Worm (Caenorhabditis elegans) whole organism, L1 larva: ENCODE data around the gene rho-1.

ENCODE experiments used
- C16A3.4 ChIP-seq: fragments of 150-350 bp; optimal IDR thresholded peaks from 2 replicates; lab custom pipeline; 2014; ENCODE audit warnings: missing biosample characterization, missing genetic modification characterization
- C34B4.2 ChIP-seq: sonication (generic microtip); optimal IDR thresholded peaks from 2 replicates; lab custom pipeline; 2017; ENCODE audit warnings: mild to moderate bottlenecking, missing genetic modification characterization, missing compliant biosample characterization
- F16B12.6 ChIP-seq: fragments of 150-350 bp; optimal IDR thresholded peaks from 2 replicates; lab custom pipeline; 2014; ENCODE audit warnings: missing biosample characterization, missing genetic modification characterization
- alr-1 ChIP-seq: fragments of 200-800 bp; sonication (Bioruptor generic); optimal IDR thresholded peaks from 2 replicates; lab custom pipeline; 2018; ENCODE audit warnings: borderline replicate concordance, mild to moderate bottlenecking, missing genetic modification characterization, missing compliant biosample characterization
- ceh-63 ChIP-seq: fragments of 200-800 bp; sonication (Bioruptor generic); optimal IDR thresholded peaks from 2 replicates; lab custom pipeline; 2018; ENCODE audit warnings: mild to moderate bottlenecking, missing genetic modification characterization, missing compliant biosample characterization
- ceh-8 ChIP-seq: fragments of 200-800 bp; sonication (Bioruptor generic); optimal IDR thresholded peaks from 2 replicates; lab custom pipeline; 2018; ENCODE audit warnings: mild to moderate bottlenecking, missing genetic modification characterization, moderate library complexity, missing compliant biosample characterization
- ceh-82 ChIP-seq, 3 experiments: fragments of 150-350 bp in 1 of 3; sonication (generic microtip) in 2 of 3; optimal IDR thresholded peaks; 2 replicates each; lab custom pipeline; 2014 to 2017; ENCODE audit warnings: missing biosample characterization in 3 of 3, missing genetic modification characterization in 3 of 3
- efl-1 ChIP-seq, 4 experiments: fragments of 150-350 bp; optimal IDR thresholded peaks in 3 of 4; peaks in 1 of 4; 1 replicate in 1 of 4; 2 replicates in 3 of 4; lab custom pipeline; 2014; ENCODE audit warnings: missing biosample characterization in 2 of 4, missing genetic modification characterization in 2 of 4, missing genetic modification reagents in 2 of 4
- egl-13 ChIP-seq: sonication (generic microtip); optimal IDR thresholded peaks from 2 replicates; lab custom pipeline; 2016; ENCODE audit warnings: missing genotype, missing genetic modification reagents, missing genetic modification characterization, missing compliant biosample characterization
- elt-2 ChIP-seq: sonication (generic microtip); optimal IDR thresholded peaks from 2 replicates; lab custom pipeline; 2016; ENCODE audit warnings: missing genetic modification characterization, mild to moderate bottlenecking, inconsistent platforms, missing compliant biosample characterization, missing genetic modification reagents
- elt-3 ChIP-seq, 6 experiments: fragments of 150-350 bp in 1 of 6; sonication (generic microtip); optimal IDR thresholded peaks; 2 replicates each; lab custom pipeline; 2017 to 2018; ENCODE audit warnings: missing biosample characterization in 6 of 6, missing genetic modification characterization in 6 of 6, inconsistent platforms in 1 of 6
- fkh-10 ChIP-seq: sonication (generic microtip); optimal IDR thresholded peaks from 2 replicates; lab custom pipeline; 2017; ENCODE audit warnings: missing biosample characterization, missing genetic modification reagents, missing genetic modification characterization
- fkh-8 ChIP-seq: sonication (generic microtip); optimal IDR thresholded peaks from 2 replicates; lab custom pipeline; 2016; ENCODE audit warnings: mild to moderate bottlenecking, missing genetic modification characterization, missing compliant biosample characterization
- hlh-4 ChIP-seq: sonication (generic microtip); optimal IDR thresholded peaks from 2 replicates; lab custom pipeline; 2016; ENCODE audit warnings: mild to moderate bottlenecking, missing genetic modification characterization, missing compliant biosample characterization
- irx-1 ChIP-seq: sonication (generic microtip); optimal IDR thresholded peaks from 2 replicates; lab custom pipeline; 2016; ENCODE audit warnings: missing genetic modification characterization, missing compliant biosample characterization
- jun-1 ChIP-seq: fragments of 150-350 bp; optimal IDR thresholded peaks from 2 replicates; lab custom pipeline; 2014; ENCODE audit warnings: missing biosample characterization, missing genetic modification reagents, missing genetic modification characterization
- lin-13 ChIP-seq: fragments of 150-350 bp; optimal IDR thresholded peaks from 2 replicates; lab custom pipeline; 2014; ENCODE audit warnings: missing biosample characterization, missing genetic modification reagents, missing genetic modification characterization
- lin-14 ChIP-seq: fragments of 200-800 bp; sonication (Bioruptor generic); optimal IDR thresholded peaks from 2 replicates; lab custom pipeline; 2018; ENCODE audit warnings: mild to moderate bottlenecking, missing genetic modification characterization, moderate library complexity, missing compliant biosample characterization
- lin-15B ChIP-seq: fragments of 150-350 bp; sonication (generic microtip); optimal IDR thresholded peaks from 3 replicates; lab custom pipeline; 2014; ENCODE audit warnings: missing biosample characterization, missing genetic modification characterization
- lin-35 ChIP-seq, 2 experiments: fragments of 150-350 bp; optimal IDR thresholded peaks; 2 replicates each; lab custom pipeline; 2014; ENCODE audit warnings: missing biosample characterization in 2 of 2, missing genetic modification characterization in 2 of 2, missing genetic modification reagents in 2 of 2
- lsy-2 ChIP-seq, 2 experiments: fragments of 150-350 bp; optimal IDR thresholded peaks; 2 replicates each; lab custom pipeline; 2014; ENCODE audit warnings: missing biosample characterization in 2 of 2, missing genetic modification characterization in 2 of 2
- mab-9 ChIP-seq: fragments of 200-800 bp; sonication (Bioruptor generic); IDR thresholded peaks from 2 replicates; pipeline ENCODE4 v1.3.6; 2022; ENCODE audit warnings: missing genetic modification reagents, missing genetic modification characterization, missing compliant biosample characterization
- mep-1 ChIP-seq: fragments of 150-350 bp; optimal IDR thresholded peaks from 2 replicates; lab custom pipeline; 2014; ENCODE audit warnings: missing biosample characterization, missing genetic modification characterization
- nhr-11 ChIP-seq: fragments of 150-350 bp; optimal IDR thresholded peaks from 2 replicates; lab custom pipeline; 2014; ENCODE audit warnings: missing biosample characterization, missing genetic modification characterization
- nhr-19 ChIP-seq: fragments of 200-800 bp; sonication (Bioruptor generic); conservative IDR thresholded peaks from 2 replicates; pipeline ENCODE4 v1.3.6; 2022; ENCODE audit warnings: missing genetic modification characterization, missing compliant biosample characterization
- nhr-20 ChIP-seq: sonication (generic microtip); optimal IDR thresholded peaks from 2 replicates; lab custom pipeline; 2016; ENCODE audit warnings: mild to moderate bottlenecking, missing genetic modification characterization, missing compliant biosample characterization
- nhr-84 ChIP-seq: sonication (generic microtip); optimal IDR thresholded peaks from 2 replicates; lab custom pipeline; 2017; ENCODE audit warnings: missing biosample characterization, missing genetic modification characterization
- nhr-85 ChIP-seq: sonication (generic microtip); peaks from one replicate; lab custom pipeline; 2016; ENCODE audit warnings: missing genetic modification characterization, inconsistent platforms, missing compliant biosample characterization
- pax-3 ChIP-seq: fragments of 200-800 bp; sonication (Bioruptor generic); optimal IDR thresholded peaks from 2 replicates; lab custom pipeline; 2018; ENCODE audit warnings: mild to moderate bottlenecking, missing genetic modification characterization, moderate library complexity, missing compliant biosample characterization
- snu-23 ChIP-seq: sonication (generic microtip); optimal IDR thresholded peaks from 2 replicates; lab custom pipeline; 2016; ENCODE audit warnings: missing genetic modification characterization, missing compliant biosample characterization
- sox-4 ChIP-seq: sonication (generic microtip); optimal IDR thresholded peaks from 2 replicates; lab custom pipeline; 2016; ENCODE audit warnings: missing genetic modification characterization, missing compliant biosample characterization
- swsn-7 ChIP-seq: sonication (generic microtip); optimal IDR thresholded peaks from 2 replicates; lab custom pipeline; 2016; ENCODE audit warnings: missing genetic modification characterization, missing compliant biosample characterization
- unc-62 ChIP-seq: fragments of 150-350 bp; optimal IDR thresholded peaks from 2 replicates; lab custom pipeline; 2014; ENCODE audit warnings: missing biosample characterization, missing genetic modification reagents, missing genetic modification characterization
- unc-86 ChIP-seq: sonication (generic microtip); optimal IDR thresholded peaks from 2 replicates; lab custom pipeline; 2016; ENCODE audit warnings: missing genetic modification characterization, missing compliant biosample characterization
- xbp-1 ChIP-seq: sonication (generic microtip); optimal IDR thresholded peaks from 2 replicates; lab custom pipeline; 2016; ENCODE audit warnings: missing genetic modification characterization, missing compliant biosample characterization

Gene rho-1

ce11 chrIV:16488921-16489320 lies at the start of gene rho-1:
rho-1 (minus strand) TSS chrIV:16489021.
- TF ChIP-seq fkh-10 = no peak
- no peak for TF ChIP-seq lin-35 (GFP tag; optimal IDR thresholded peaks at IDR 0.05; lab: Kevin White, UChicago)
- no peak for TF ChIP-seq C16A3.4 (tag; lab: Kevin White, UChicago)
- TF ChIP-seq hlh-4 = no peak
- no peak for TF ChIP-seq unc-86 (tag; lab: Kevin White, UChicago)
- no peak for TF ChIP-seq C34B4.2 (tag; lab: Kevin White, UChicago)
- no peak for TF ChIP-seq efl-1 (optimal IDR thresholded peaks at IDR 0.05; lab: Kevin White, UChicago)
- TF ChIP-seq efl-1 (GFP tag; optimal IDR thresholded peaks at IDR 0.05 in 1 of 2; lab: Kevin White, UChicago) = no peak

DNA sequence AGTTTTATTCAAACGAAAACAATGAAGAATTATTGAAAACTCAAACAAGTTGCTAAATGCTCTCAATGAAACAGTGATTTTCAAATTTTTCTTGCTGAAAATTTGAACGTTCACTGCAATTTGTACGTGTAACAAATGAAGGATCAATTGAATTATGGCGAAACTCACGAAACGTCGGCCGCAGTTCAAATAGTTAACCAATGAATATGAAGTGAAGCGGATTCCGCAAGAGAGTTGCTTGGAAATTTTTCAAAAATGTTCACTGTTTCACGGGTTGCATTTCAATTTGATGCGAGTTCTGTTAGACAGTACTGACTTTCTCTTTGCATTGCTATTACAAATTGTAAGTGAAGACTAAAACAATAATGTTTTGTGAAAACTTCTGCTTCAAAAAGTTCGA lies 46.1 kb upstream of the rho-1 start:
- TF ChIP-seq egl-13 (tag; lab: Kevin White, UChicago) (no peak), irx-1 (tag; lab: Kevin White, UChicago) (no peak)

DNA sequence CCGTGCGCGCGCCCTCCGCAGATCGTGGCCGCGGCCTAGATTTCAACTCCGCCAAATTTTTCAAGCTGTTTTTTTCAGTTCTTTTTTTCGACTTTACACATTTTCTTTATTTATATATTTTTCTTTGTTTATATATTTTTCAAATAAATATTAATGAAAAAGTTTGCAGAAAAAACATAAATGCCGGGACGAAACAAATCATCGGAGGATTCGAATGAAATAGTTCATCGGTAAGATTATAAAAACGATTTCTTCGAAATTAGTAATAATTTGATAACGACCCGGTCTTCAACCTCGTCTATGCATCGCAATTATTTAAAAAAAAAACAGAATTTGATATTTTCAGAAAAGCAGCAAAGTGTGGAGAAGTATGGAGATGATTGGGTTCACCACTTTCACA lies 44.5 kb upstream of the rho-1 start, which contains the start of gene Y51H4A.6:
TSS of gene Y51H4A.6 (plus strand) at position 301 of the 400 bp plus-strand sequence.
- TF ChIP-seq nhr-20 (tag; lab: Kevin White, UChicago) (no peak), C34B4.2 (tag; lab: Kevin White, UChicago) (no peak), ceh-8 (no peak), lin-13 (GFP tag; lab: Kevin White, UChicago) (no peak), swsn-7 (tag; lab: Kevin White, UChicago) (no peak), mep-1 (tag; lab: Kevin White, UChicago) (no peak), nhr-19 (no peak), mab-9 (GFP tag; lab: Robert Waterston, UW) (no peak), egl-13 (tag; lab: Kevin White, UChicago) (no peak), sox-4 (tag; lab: Kevin White, UChicago) (no peak), nhr-11 (no peak), lin-15B (no peak)

- TF ChIP-seq ceh-63 (GFP tag; lab: Kevin White, UChicago) (no peak), lin-14 (GFP tag; lab: Kevin White, UChicago) (no peak), snu-23 (GFP tag; lab: Kevin White, UChicago) (no peak), fkh-10 (no peak), ceh-82 (tag; optimal IDR thresholded peaks at IDR 0.05; lab: Kevin White, UChicago) (no peak), lsy-2 (tag; optimal IDR thresholded peaks at IDR 0.05; lab: Kevin White, UChicago) (no peak)
- TF ChIP-seq, all 84 proteins: peak for 0
Measured at ce11 chrIV:16528375-16528774, 39.6 kb upstream of the rho-1 start, which contains the start of gene Y51H4A.937. Y51H4A.937 (plus strand) TSS chrIV:16528675.

ce11 chrIV:16526038-16526437 lies 37.2 kb upstream of the rho-1 start, which contains the start of gene Y51H4A.5:
Y51H4A.5 (minus strand) TSS chrIV:16526138.
- TF ChIP-seq unc-62 (GFP tag; lab: Kevin White, UChicago) (no peak), pax-3 (no peak), xbp-1 (tag; lab: Kevin White, UChicago) (no peak), jun-1 (no peak), fkh-8 (tag; lab: Kevin White, UChicago) (no peak), alr-1 (tag; lab: Kevin White, UChicago) (no peak), nhr-84 (tag; lab: Kevin White, UChicago) (no peak), nhr-85 (tag; lab: Kevin White, UChicago) (no peak)

- TF ChIP-seq F16B12.6 (tag; lab: Kevin White, UChicago) = no peak
- peak; percentile 67 for TF ChIP-seq elt-2 (tag; lab: Kevin White, UChicago)
- TF ChIP-seq elt-3 (tag; optimal IDR thresholded peaks at IDR 0.05; lab: Kevin White, UChicago) = no peak
Measured at ce11 chrIV:16525018-16525417, 36.2 kb upstream of the rho-1 start.
